Fruit fly (Drosophila melanogaster): ENCODE results near the gene CG5026.

The CG5026 gene

DNA sequence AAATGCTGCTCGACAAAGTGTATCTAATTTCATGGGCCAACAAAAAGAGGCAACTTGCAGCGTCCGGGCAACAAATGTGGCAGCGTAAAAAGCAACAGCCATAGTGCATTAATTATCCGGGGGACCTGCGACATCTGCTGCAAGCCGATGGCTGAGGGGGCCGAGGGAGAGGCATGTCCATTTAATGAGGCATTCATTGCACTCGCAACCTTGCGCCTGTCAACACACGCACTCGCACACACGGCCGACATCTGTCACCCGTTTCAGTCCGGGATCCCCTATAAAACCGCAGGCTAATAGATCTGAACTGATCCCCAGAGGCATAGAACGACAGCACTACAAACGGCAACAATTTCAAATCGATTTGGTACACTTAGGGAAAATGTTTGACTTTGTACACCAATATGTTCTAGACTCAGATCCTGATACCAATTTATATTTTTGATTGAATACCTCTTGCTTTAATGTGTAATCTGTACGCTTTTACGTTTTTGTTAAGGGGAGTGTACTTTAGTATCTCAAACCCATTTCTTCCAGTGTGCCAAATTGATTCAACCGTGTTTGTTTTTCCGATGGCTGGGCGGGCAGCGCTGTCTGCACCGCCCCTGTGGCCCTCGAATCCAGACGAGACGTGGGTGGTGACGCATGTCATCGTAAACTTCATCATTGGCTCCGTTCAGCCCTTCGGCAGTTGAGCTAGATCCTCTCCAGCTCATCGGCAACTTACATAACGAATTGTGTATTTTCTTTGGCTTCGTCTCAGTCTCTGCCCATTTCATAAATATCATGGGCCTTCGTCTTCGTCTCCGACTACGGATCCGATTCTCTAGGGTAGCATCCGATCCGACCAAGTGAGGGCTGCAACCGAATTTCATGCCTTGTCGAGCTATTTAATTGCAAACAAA is 43.4 kb downstream of the CG5026 start (continued):
- TF ChIP-seq Hr78 (GFP tag; optimal IDR thresholded peaks at IDR 0.05) (peak in 1 of 2 experiments; percentile 53), CG1603 (tag; optimal IDR thresholded peaks at IDR 0.05) (peak; percentile 93), Blimp-1 (GFP tag; optimal IDR thresholded peaks at IDR 0.05) (peak; percentile 76), CG14014 (GFP tag; IDR thresholded peaks at IDR 0.05) (peak; percentile 27; the same call in 1 of the 2 replicates), klu (GFP tag; IDR thresholded peaks at IDR 0.05) (peak; percentile 55; the same call in 1 of the 2 replicates), CG14667 (GFP tag; IDR thresholded peaks at IDR 0.05) (peak; percentile 79), nom (GFP tag; optimal IDR thresholded peaks at IDR 0.05) (no peak), usp (GFP tag; optimal IDR thresholded peaks at IDR 0.05) (no peak), CG5180 (GFP tag; optimal IDR thresholded peaks at IDR 0.05) (peak; percentile 16), Awh (GFP tag; IDR thresholded peaks at IDR 0.05) (peak; percentile 73), ems (GFP tag; optimal IDR thresholded peaks at IDR 0.05) (peak; percentile 68), Aef1 (GFP tag; IDR thresholded peaks at IDR 0.05) (peak; percentile 59; the same call in 2 of the 3 replicates), YL-1 (GFP tag; optimal IDR thresholded peaks at IDR 0.05) (no peak), Oli (tag; optimal IDR thresholded peaks at IDR 0.05) (peak; percentile 69), salm (tag; optimal IDR thresholded peaks at IDR 0.05) (peak; percentile 6), Usf (GFP tag; optimal IDR thresholded peaks at IDR 0.05) (peak; percentile 38), stwl (tag; optimal IDR thresholded peaks at IDR 0.05) (no peak), jing (GFP tag; optimal IDR thresholded peaks at IDR 0.05) (peak; percentile 53), otp (GFP tag; IDR thresholded peaks at IDR 0.05) (peak; percentile 87), Atf3 (GFP tag; optimal IDR thresholded peaks at IDR 0.05) (peak; percentile 30), so (GFP tag; IDR thresholded peaks at IDR 0.05) (no peak), MBD-R2 (GFP tag; IDR thresholded peaks at IDR 0.05) (0 out of 2 replicates have a peak, but pooled peaks have one; percentile 20), CG18476 (GFP tag; optimal IDR thresholded peaks at IDR 0.05) (peak; percentile 63), CG8290 (GFP tag; optimal IDR thresholded peaks at IDR 0.05) (peak; percentile 92), CG8290 (tag; optimal IDR thresholded peaks at IDR 0.05) (no peak), D19B (GFP tag; optimal IDR thresholded peaks at IDR 0.05) (no peak), toy (GFP tag; IDR thresholded peaks at IDR 0.05) (no peak), CG12769 (tag; optimal IDR thresholded peaks at IDR 0.05) (peak; percentile 40), Bteb2 (GFP tag; optimal IDR thresholded peaks at IDR 0.05) (peak; percentile 2), inv (GFP tag; IDR thresholded peaks at IDR 0.05; ENCODE audit: partially characterized antibody) (no peak), Drgx (GFP tag; IDR thresholded peaks at IDR 0.05) (no peak), CG6689 (GFP tag; IDR thresholded peaks at IDR 0.05) (peak; percentile 85), CG10462 (GFP tag; optimal IDR thresholded peaks at IDR 0.05) (peak; percentile 54), CG7987 (GFP tag; optimal IDR thresholded peaks at IDR 0.05) (no peak), PHDP (tag; optimal IDR thresholded peaks at IDR 0.05) (no peak), zf30C (GFP tag; optimal IDR thresholded peaks at IDR 0.05) (peak; percentile 90), CG4424 (GFP tag; optimal IDR thresholded peaks at IDR 0.05) (peak; percentile 84), ro (GFP tag; IDR thresholded peaks at IDR 0.05) (peak; percentile 68; the same call in 1 of the 2 replicates), twi (tag; optimal IDR thresholded peaks at IDR 0.05) (peak; percentile 98), dm (GFP tag; optimal IDR thresholded peaks at IDR 0.05) (peak; percentile 46), Doc2 (GFP tag; IDR thresholded peaks at IDR 0.05) (peak; percentile 21; the same call in 1 of the 2 replicates), D (optimal IDR thresholded peaks at IDR 0.05) (peak; percentile 33), D (GFP tag; optimal IDR thresholded peaks at IDR 0.05) (peak; percentile 84), pfk (GFP tag; optimal IDR thresholded peaks at IDR 0.05) (no peak), CG9437 (GFP tag; optimal IDR thresholded peaks at IDR 0.05) (peak; percentile 34), CG15601 (tag; optimal IDR thresholded peaks at IDR 0.05) (peak; percentile 68), CG15073 (GFP tag; optimal IDR thresholded peaks at IDR 0.05) (no peak), Nf-YA (GFP tag; IDR thresholded peaks at IDR 0.05) (peak; percentile 48; the same call in 1 of the 2 replicates), CG1602 (GFP tag; optimal IDR thresholded peaks at IDR 0.05) (peak; percentile 66)
